Worm (Caenorhabditis elegans): Measurements from ENCODE around the gene him-14.

- no peak for TF ChIP-seq him-1 (tag; optimal IDR thresholded peaks at IDR 0.05)
- no peak for TF ChIP-seq dao-5 (tag; optimal IDR thresholded peaks at IDR 0.05)
Measured at ce11 chrII:7060791-7061190, 9.0 kb downstream of the him-14 start.
